Fruit fly (Drosophila melanogaster): ENCODE data around the gene Kap-alpha3.

Gene Kap-alpha3

DNA sequence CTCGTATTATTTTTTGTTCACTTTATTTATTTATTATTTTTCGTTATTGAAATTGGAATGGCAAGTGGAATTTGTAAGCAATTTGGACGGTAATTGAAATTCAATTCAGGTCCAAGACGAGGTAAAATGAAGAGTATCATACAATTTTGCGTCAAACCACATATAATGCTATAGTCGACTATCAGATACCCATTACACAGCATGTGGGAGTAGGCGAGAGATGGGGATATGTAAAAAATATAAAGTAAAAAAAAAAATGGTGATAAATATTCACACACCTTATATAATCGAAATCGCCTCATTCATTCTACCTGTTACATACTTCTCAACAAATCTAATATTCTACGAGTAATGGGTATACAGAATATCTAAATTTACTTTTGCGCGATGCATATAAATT, 34.7 kb upstream of the Kap-alpha3 start (continued):
- peak; percentile 47 for TF ChIP-seq sens (GFP tag)
- no peak for TF ChIP-seq gsb (GFP tag; IDR thresholded peaks at IDR 0.05)
- peak; percentile 4 for TF ChIP-seq Ssrp (tag; optimal IDR thresholded peaks at IDR 0.05)
- TF ChIP-seq CG16813 (GFP tag; IDR thresholded peaks at IDR 0.05; ENCODE audit: partially characterized antibody): peak; percentile 69
- TF ChIP-seq vvl (GFP tag; IDR thresholded peaks at IDR 0.05): 0 out of 2 replicates have a peak, but pooled peaks have one; percentile 40
- peak; percentile 20 for TF ChIP-seq gem (tag; optimal IDR thresholded peaks at IDR 0.05)
- TF ChIP-seq CG11247 (GFP tag; IDR thresholded peaks at IDR 0.05): no peak; the same call in 1 of the 2 replicates
- peak; percentile 49; the same call in 1 of the 2 replicates for TF ChIP-seq ato (GFP tag; IDR thresholded peaks at IDR 0.05; ENCODE audit: partially characterized antibody)
- peak; percentile 80 for TF ChIP-seq CG14860 (GFP tag; IDR thresholded peaks at IDR 0.05; ENCODE audit: partially characterized antibody)
- peak; percentile 38 for TF ChIP-seq Bgb (GFP tag; IDR thresholded peaks at IDR 0.05; ENCODE audit: partially characterized antibody)
- TF ChIP-seq HLH4C (GFP tag; IDR thresholded peaks at IDR 0.05; ENCODE audit: partially characterized antibody): peak; percentile 87
- TF ChIP-seq inv (GFP tag; IDR thresholded peaks at IDR 0.05; ENCODE audit: partially characterized antibody): peak; percentile 13; the same call in 1 of the 2 replicates
- TF ChIP-seq CG2678 (tag; optimal IDR thresholded peaks at IDR 0.05): peak; percentile 13
- TF ChIP-seq mld (GFP tag; IDR thresholded peaks at IDR 0.05; ENCODE audit: partially characterized antibody): peak; percentile 56; the same call in 1 of the 3 replicates
- peak; percentile 4 for TF ChIP-seq Oli (tag; optimal IDR thresholded peaks at IDR 0.05)
- TF ChIP-seq bsh (GFP tag; optimal IDR thresholded peaks at IDR 0.05): peak in 1 of 2 experiments; percentile 4
- no peak for TF ChIP-seq so (GFP tag; IDR thresholded peaks at IDR 0.05)
- peak; percentile 42; the same call in 1 of the 2 replicates for TF ChIP-seq CG9932 (GFP tag; IDR thresholded peaks at IDR 0.05)
- TF ChIP-seq Med (GFP tag): peak; percentile 63
- no peak for TF ChIP-seq Bteb2 (GFP tag; optimal IDR thresholded peaks at IDR 0.05)
- peak; percentile 75 for TF ChIP-seq tna (GFP tag; IDR thresholded peaks at IDR 0.05; ENCODE audit: partially characterized antibody)
- TF ChIP-seq CG15269 (tag; optimal IDR thresholded peaks at IDR 0.05): peak; percentile 12
- peak; percentile 1 for TF ChIP-seq CG12769 (tag; optimal IDR thresholded peaks at IDR 0.05)
- TF ChIP-seq D19B (GFP tag; optimal IDR thresholded peaks at IDR 0.05): peak; percentile 81
- peak in 1 of 2 experiments; percentile 58 for TF ChIP-seq Pdp1 (GFP tag; optimal IDR thresholded peaks at IDR 0.05)
- no peak for TF ChIP-seq CG4424 (GFP tag; optimal IDR thresholded peaks at IDR 0.05)

dm6 chr3R:9608206-9608605, 30.7 kb upstream of the Kap-alpha3 start:
- TF ChIP-seq CG13424 (tag; optimal IDR thresholded peaks at IDR 0.05) (no peak), dpn (GFP tag; optimal IDR thresholded peaks at IDR 0.05) (no peak), Drgx (GFP tag; IDR thresholded peaks at IDR 0.05) (0 out of 2 replicates have a peak, but pooled peaks have one; percentile 15), caup (GFP tag; optimal IDR thresholded peaks at IDR 0.05; ENCODE audit: severe bottlenecking) (no peak), CG16813 (GFP tag; IDR thresholded peaks at IDR 0.05; ENCODE audit: partially characterized antibody) (peak; percentile 60), Ptx1 (GFP tag; IDR thresholded peaks at IDR 0.05) (no peak), GATAe (GFP tag; conservative IDR thresholded peaks at IDR 0.05) (no peak), CG11695 (GFP tag; IDR thresholded peaks at IDR 0.05) (no peak), HLH4C (GFP tag; IDR thresholded peaks at IDR 0.05; ENCODE audit: partially characterized antibody) (peak; percentile 87), CG12744 (GFP tag; optimal IDR thresholded peaks at IDR 0.05) (no peak), tgo (GFP tag; IDR thresholded peaks at IDR 0.05) (no peak), CG7556 (GFP tag; optimal IDR thresholded peaks at IDR 0.05) (no peak), Pdp1 (GFP tag; optimal IDR thresholded peaks at IDR 0.05) (peak in 1 of 2 experiments; percentile 67), sna (GFP tag; IDR thresholded peaks at IDR 0.05; ENCODE audit: partially characterized antibody) (no peak), Dll (GFP tag; IDR thresholded peaks at IDR 0.05; ENCODE audit: partially characterized antibody) (0 out of 4 replicates have a peak, but pooled peaks have one; percentile 19), Bgb (GFP tag; IDR thresholded peaks at IDR 0.05; ENCODE audit: partially characterized antibody) (peak; percentile 40; the same call in 1 of the 2 replicates), pho (GFP tag; optimal IDR thresholded peaks at IDR 0.05) (no peak), hb (GFP tag; IDR thresholded peaks at IDR 0.05; ENCODE audit: partially characterized antibody) (0 out of 3 replicates have a peak, but pooled peaks have one; percentile 20), crc (GFP tag; optimal IDR thresholded peaks at IDR 0.05) (no peak), CG7963 (GFP tag; IDR thresholded peaks at IDR 0.05; ENCODE audit: partially characterized antibody) (peak; percentile 58; the same call in 1 of the 3 replicates), CG3847 (GFP tag; IDR thresholded peaks at IDR 0.05) (no peak), grn (GFP tag; optimal IDR thresholded peaks at IDR 0.05) (no peak), vnd (GFP tag; IDR thresholded peaks at IDR 0.05; ENCODE audit: partially characterized antibody) (peak; percentile 50; the same call in 2 of the 3 replicates), CG3995 (GFP tag; optimal IDR thresholded peaks at IDR 0.05) (no peak), tx (GFP tag; optimal IDR thresholded peaks at IDR 0.05) (no peak), gsb-n (tag; optimal IDR thresholded peaks at IDR 0.05) (no peak)

All from whole organism, embryonic.